Worm (Caenorhabditis elegans): ENCODE results near the gene W04E12.5.

Gene W04E12.5

ce11 chrV:19747144-19747543 is 1.2 kb downstream of the W04E12.5 start:
- TF ChIP-seq unc-39 (tag; optimal IDR thresholded peaks at IDR 0.05) (no peak), lin-39 (tag; optimal IDR thresholded peaks at IDR 0.05) (no peak), zag-1 (tag; optimal IDR thresholded peaks at IDR 0.05) (no peak), ztf-11 (tag; optimal IDR thresholded peaks at IDR 0.05) (no peak), fkh-2 (tag; optimal IDR thresholded peaks at IDR 0.05) (no peak), unc-62 (GFP tag; optimal IDR thresholded peaks at IDR 0.05) (no peak), eor-1 (tag; optimal IDR thresholded peaks at IDR 0.05) (no peak), nhr-23 (tag; optimal IDR thresholded peaks at IDR 0.05) (no peak), jun-1 (tag; optimal IDR thresholded peaks at IDR 0.05) (no peak), nhr-11 (tag; optimal IDR thresholded peaks at IDR 0.05) (no peak), nhr-67 (tag; optimal IDR thresholded peaks at IDR 0.05) (no peak), elt-2 (tag; optimal IDR thresholded peaks at IDR 0.05) (no peak), snpc-4 (tag; optimal IDR thresholded peaks at IDR 0.05) (no peak), R02D3.7 (tag; optimal IDR thresholded peaks at IDR 0.05) (no peak), lsy-12 (tag; optimal IDR thresholded peaks at IDR 0.05) (no peak), nhr-76 (tag; optimal IDR thresholded peaks at IDR 0.05) (no peak), lin-15B (tag; optimal IDR thresholded peaks at IDR 0.05) (no peak)

- TF ChIP-seq nhr-237 (tag; optimal IDR thresholded peaks at IDR 0.05) = no peak
- TF ChIP-seq elt-2 (tag; optimal IDR thresholded peaks at IDR 0.05) = peak; percentile 69
- TF ChIP-seq pqm-1 (tag; optimal IDR thresholded peaks at IDR 0.05) = peak; percentile 65
These were observed 5.2 kb downstream of the W04E12.5 start, which contains the start of gene clec-49 for ce11 chrV:19751124-19751523. clec-49 (minus strand) TSS chrV:19751226.

- TF ChIP-seq jun-1 (tag; optimal IDR thresholded peaks at IDR 0.05) = no peak
- TF ChIP-seq ceh-16 (tag; optimal IDR thresholded peaks at IDR 0.05) = no peak
- TF ChIP-seq lin-15B (tag; optimal IDR thresholded peaks at IDR 0.05) = no peak
- no peak for TF ChIP-seq daf-12 (tag; optimal IDR thresholded peaks at IDR 0.05)
- no peak for TF ChIP-seq nhr-25 (tag; optimal IDR thresholded peaks at IDR 0.05)
- no peak for TF ChIP-seq unc-62 (GFP tag; optimal IDR thresholded peaks at IDR 0.05)
- no peak for TF ChIP-seq nhr-23 (tag; optimal IDR thresholded peaks at IDR 0.05)
- no peak for TF ChIP-seq nhr-77 (tag; optimal IDR thresholded peaks at IDR 0.05)
- TF ChIP-seq fos-1 (tag; optimal IDR thresholded peaks at IDR 0.05) = no peak
- no peak for TF ChIP-seq fkh-10 (GFP tag; optimal IDR thresholded peaks at IDR 0.05)
- TF ChIP-seq pqm-1 (tag; optimal IDR thresholded peaks at IDR 0.05) = no peak
- no peak for TF ChIP-seq eor-1 (tag; optimal IDR thresholded peaks at IDR 0.05)
- TF ChIP-seq mdl-1 (tag; optimal IDR thresholded peaks at IDR 0.05) = no peak
- no peak for TF ChIP-seq fkh-2 (tag; optimal IDR thresholded peaks at IDR 0.05)
- TF ChIP-seq elt-1 (tag; optimal IDR thresholded peaks at IDR 0.05) = no peak
These were observed 6.9 kb downstream of the W04E12.5 start for ce11 chrV:19752879-19753278.

- TF ChIP-seq elt-2 (tag; optimal IDR thresholded peaks at IDR 0.05) (peak; percentile 60), mml-1 (tag; optimal IDR thresholded peaks at IDR 0.05) (no peak), pqm-1 (tag; optimal IDR thresholded peaks at IDR 0.05) (no peak), aly-2 (tag; optimal IDR thresholded peaks at IDR 0.05) (no peak), eor-1 (tag; optimal IDR thresholded peaks at IDR 0.05) (no peak), sea-2 (GFP tag; optimal IDR thresholded peaks at IDR 0.05) (no peak)
These were observed 8.4 kb downstream of the W04E12.5 start for ce11 chrV:19754331-19754730.

- TF ChIP-seq nhr-25 (tag; optimal IDR thresholded peaks at IDR 0.05) = no peak
- TF ChIP-seq fos-1 (tag; optimal IDR thresholded peaks at IDR 0.05) = no peak
- TF ChIP-seq nhr-237 (tag; optimal IDR thresholded peaks at IDR 0.05) = no peak
- TF ChIP-seq pqm-1 (tag; optimal IDR thresholded peaks at IDR 0.05) = peak; percentile 82
- peak; percentile 86 for TF ChIP-seq elt-2 (tag; optimal IDR thresholded peaks at IDR 0.05)
These were observed 9.3 kb downstream of the W04E12.5 start, which contains the start of gene clec-50 for ce11 chrV:19755260-19755659. clec-50 (minus strand) TSS chrV:19755368.

ce11 chrV:19756253-19756652 is 10.3 kb downstream of the W04E12.5 start, which contains the start of gene W04E12.9:
W04E12.9 (plus strand) TSS chrV:19756553.
- TF ChIP-seq ceh-82 (tag; optimal IDR thresholded peaks at IDR 0.05) = no peak
- TF ChIP-seq pha-4 (tag; optimal IDR thresholded peaks at IDR 0.05) = no peak
- no peak for TF ChIP-seq unc-39 (tag; optimal IDR thresholded peaks at IDR 0.05)
- no peak for TF ChIP-seq elt-3 (tag; optimal IDR thresholded peaks at IDR 0.05)
- no peak for TF ChIP-seq ama-1 (optimal IDR thresholded peaks at IDR 0.05)
- TF ChIP-seq fos-1 (tag; optimal IDR thresholded peaks at IDR 0.05) = no peak
- TF ChIP-seq ztf-11 (tag; optimal IDR thresholded peaks at IDR 0.05) = no peak
- no peak for TF ChIP-seq mdl-1 (tag; optimal IDR thresholded peaks at IDR 0.05)

All from whole organism, L3 larva.